Fruit fly (Drosophila melanogaster) whole organism, adult: Measurements from ENCODE around the gene AP-1mu.
A peak's percentile ranks its signal among the peaks of the same experiment; 100 is the strongest.

ENCODE experiments used
- CG11617 ChIP-seq: fragments of 200-800 bp; sonication (Bioruptor generic); optimal IDR thresholded peaks from 2 replicates; lab custom pipeline; 2017; ENCODE audit warnings: mild to moderate bottlenecking, missing biosample characterization, missing genetic modification reagents, missing genetic modification characterization
- CG12768 ChIP-seq: fragments of 200-800 bp; sonication (Bioruptor generic); optimal IDR thresholded peaks from 2 replicates; lab custom pipeline; 2017; ENCODE audit warnings: missing biosample characterization, missing genetic modification characterization, mild to moderate bottlenecking, moderate library complexity, missing genetic modification reagents
- CG14711 ChIP-seq: fragments of 200-800 bp; sonication (Bioruptor generic); optimal IDR thresholded peaks from 2 replicates; lab custom pipeline; 2018; ENCODE audit warnings: missing biosample characterization, mild to moderate bottlenecking, missing genetic modification characterization, moderate library complexity
- CG1620 ChIP-seq: fragments of 200-800 bp; sonication (Bioruptor generic); optimal IDR thresholded peaks from 2 replicates; lab custom pipeline; 2016; ENCODE audit warnings: missing biosample characterization, missing genetic modification characterization
- CG33017 ChIP-seq: fragments of 200-800 bp; sonication (Bioruptor generic); optimal IDR thresholded peaks from 2 replicates; lab custom pipeline; 2018; ENCODE audit warnings: missing biosample characterization, mild to moderate bottlenecking, missing genetic modification characterization, moderate library complexity
- CG5204 ChIP-seq: fragments of 200-800 bp; sonication (Bioruptor generic); optimal IDR thresholded peaks from 2 replicates; lab custom pipeline; 2016; ENCODE audit warnings: missing biosample characterization, missing genetic modification characterization
- CG7045 ChIP-seq: fragments of 200-800 bp; sonication (Bioruptor generic); optimal IDR thresholded peaks from 2 replicates; lab custom pipeline; 2017; ENCODE audit warnings: missing biosample characterization, mild to moderate bottlenecking, missing genetic modification characterization
- CG7101 ChIP-seq: fragments of 200-800 bp; sonication (Bioruptor generic); optimal IDR thresholded peaks from 2 replicates; lab custom pipeline; 2018; ENCODE audit warnings: missing biosample characterization, mild to moderate bottlenecking, missing genetic modification characterization, moderate library complexity
- Clk ChIP-seq: fragments of 200-800 bp; sonication (Bioruptor generic); optimal IDR thresholded peaks from 2 replicates; lab custom pipeline; 2017; ENCODE audit warnings: missing biosample characterization, missing genetic modification characterization
- Crg-1 ChIP-seq: fragments of 200-800 bp; sonication (Bioruptor generic); optimal IDR thresholded peaks from 2 replicates; lab custom pipeline; 2016; ENCODE audit warnings: missing biosample characterization, missing genetic modification characterization
- Hr96 ChIP-seq: fragments of 200-800 bp; sonication (Bioruptor generic); optimal IDR thresholded peaks from 2 replicates; lab custom pipeline; 2016; ENCODE audit warnings: missing biosample characterization, missing genetic modification characterization
- Mnt ChIP-seq: fragments of 200-800 bp; sonication (Bioruptor generic); optimal IDR thresholded peaks from 2 replicates; lab custom pipeline; 2016; ENCODE audit warnings: missing biosample characterization, mild to moderate bottlenecking, missing genetic modification characterization
- bab1 ChIP-seq: fragments of 200-800 bp; sonication (Bioruptor generic); optimal IDR thresholded peaks from 3 replicates; lab custom pipeline; 2019; ENCODE audit warnings: missing biosample characterization, mild to moderate bottlenecking, missing genetic modification characterization, moderate library complexity
- cic ChIP-seq: fragments of 200-800 bp; sonication (Bioruptor generic); optimal IDR thresholded peaks from 2 replicates; lab custom pipeline; 2017; ENCODE audit warnings: missing biosample characterization, mild to moderate bottlenecking, missing genetic modification characterization, moderate library complexity
- cnc ChIP-seq, 2 experiments: fragments of >200 bp; optimal IDR thresholded peaks; 2 replicates each; lab custom pipeline; 2017
- kay ChIP-seq: fragments of 200-800 bp; sonication (Bioruptor generic); peaks from one replicate; lab custom pipeline; 2016; ENCODE audit warnings: missing biosample characterization, missing genetic modification characterization, borderline replicate concordance
- ovo ChIP-seq: fragments of 200-800 bp; sonication (Bioruptor generic); optimal IDR thresholded peaks from 2 replicates; lab custom pipeline; 2016; ENCODE audit warnings: missing biosample characterization, missing genetic modification characterization
- pad ChIP-seq: fragments of 200-800 bp; sonication (Bioruptor generic); optimal IDR thresholded peaks from 3 replicates; lab custom pipeline; 2017; ENCODE audit warnings: missing biosample characterization, missing genetic modification characterization, mild to moderate bottlenecking, moderate library complexity, missing genetic modification reagents
- tj ChIP-seq: fragments of 200-800 bp; sonication (Bioruptor generic); optimal IDR thresholded peaks from 3 replicates; lab custom pipeline; 2017; ENCODE audit warnings: missing biosample characterization, mild to moderate bottlenecking, missing genetic modification characterization, moderate library complexity
- toe ChIP-seq: fragments of 200-800 bp; sonication (Bioruptor generic); optimal IDR thresholded peaks from 2 replicates; lab custom pipeline; 2016; ENCODE audit warnings: missing biosample characterization, missing genetic modification characterization

Gene AP-1mu

DNA sequence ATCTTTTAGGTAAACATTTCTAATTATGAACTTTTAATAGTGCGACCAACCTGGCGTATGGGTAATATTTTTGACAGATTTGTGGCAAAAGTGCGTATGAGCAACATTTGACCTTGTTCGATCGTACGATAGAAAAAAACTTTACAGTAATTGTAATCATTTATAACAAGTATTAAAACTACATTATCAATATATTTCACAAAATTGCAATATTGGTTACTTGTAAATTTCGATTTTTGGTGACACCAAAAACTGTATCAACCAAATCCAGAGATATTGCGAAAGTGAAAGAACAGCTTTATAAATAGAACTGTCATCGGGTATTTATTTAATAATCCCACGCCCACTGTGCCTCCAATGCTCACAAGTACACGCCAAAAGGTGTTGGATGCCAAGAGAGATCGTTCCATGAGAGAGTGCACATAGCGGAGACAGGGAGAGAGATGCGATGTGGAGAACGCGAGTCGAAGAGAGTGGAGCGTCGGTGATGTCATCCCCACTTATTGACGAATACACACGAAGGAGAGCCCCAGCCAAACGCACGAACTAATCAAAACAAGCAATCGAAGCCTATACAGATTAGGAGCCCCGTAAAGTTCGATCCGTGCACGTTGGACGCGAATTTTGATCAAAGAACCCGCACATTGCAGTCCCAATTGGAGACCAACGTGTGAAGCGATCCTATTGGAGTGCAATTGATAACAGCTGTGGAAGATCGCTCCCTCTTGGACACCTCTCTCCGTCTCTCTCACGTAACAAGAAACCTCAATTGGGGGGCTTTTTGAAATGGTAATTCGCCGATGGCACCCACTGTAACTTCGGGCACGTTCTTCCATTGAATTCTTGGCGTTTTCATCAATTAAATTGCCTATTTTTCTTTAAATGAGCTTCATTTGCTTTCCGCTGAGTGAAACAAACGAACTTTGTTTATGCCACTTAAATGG is 25.9 kb downstream of the AP-1mu start:
- TF ChIP-seq cic (GFP tag; lab: Kevin White, UChicago) (peak; percentile 72), CG14711 (tag; lab: Kevin White, UChicago) (peak; percentile 81), kay (GFP tag; lab: Kevin White, UChicago) (peak; percentile 98), Crg-1 (GFP tag; lab: Kevin White, UChicago) (peak; percentile 87), tj (GFP tag; lab: Kevin White, UChicago) (peak; percentile 89), Hr96 (GFP tag; lab: Kevin White, UChicago) (peak; percentile 88), ovo (GFP tag; lab: Kevin White, UChicago) (peak; percentile 57), CG11617 (GFP tag; lab: Kevin White, UChicago) (peak; percentile 99), Mnt (GFP tag; lab: Kevin White, UChicago) (peak; percentile 82), CG1620 (GFP tag; lab: Kevin White, UChicago) (peak; percentile 92), bab1 (peak; percentile 84), CG5204 (GFP tag; lab: Kevin White, UChicago) (peak; percentile 96), Clk (GFP tag; lab: Kevin White, UChicago) (peak; percentile 93), CG7045 (GFP tag; lab: Kevin White, UChicago) (peak; percentile 96), CG12768 (GFP tag; lab: Kevin White, UChicago) (peak; percentile 95), CG7101 (tag; lab: Kevin White, UChicago) (peak; percentile 93), CG33017 (peak; percentile 88), pad (peak; percentile 90), cnc (optimal IDR thresholded peaks at IDR 0.05; lab: Kevin White, UChicago) (peak; percentile 19 to 66), toe (GFP tag; lab: Kevin White, UChicago) (peak; percentile 94)

dm6 chr3R:9532437-9533180 is 26.7 kb downstream of the AP-1mu start, which contains the start of gene by:
by (minus strand) TSS chr3R:9533011.
- peak; percentile 64 for TF ChIP-seq ovo (GFP tag; lab: Kevin White, UChicago)
- TF ChIP-seq Crg-1 (GFP tag; lab: Kevin White, UChicago), result no peak
- peak; percentile 39 for TF ChIP-seq CG12768 (GFP tag; lab: Kevin White, UChicago)
- no peak for TF ChIP-seq CG33017
- peak; percentile 85 for TF ChIP-seq cic (GFP tag; lab: Kevin White, UChicago)
- no peak for TF ChIP-seq Mnt (GFP tag; lab: Kevin White, UChicago)
- no peak for TF ChIP-seq CG7045 (GFP tag; lab: Kevin White, UChicago)
- peak; percentile 56 for TF ChIP-seq kay (GFP tag; lab: Kevin White, UChicago)

DNA sequence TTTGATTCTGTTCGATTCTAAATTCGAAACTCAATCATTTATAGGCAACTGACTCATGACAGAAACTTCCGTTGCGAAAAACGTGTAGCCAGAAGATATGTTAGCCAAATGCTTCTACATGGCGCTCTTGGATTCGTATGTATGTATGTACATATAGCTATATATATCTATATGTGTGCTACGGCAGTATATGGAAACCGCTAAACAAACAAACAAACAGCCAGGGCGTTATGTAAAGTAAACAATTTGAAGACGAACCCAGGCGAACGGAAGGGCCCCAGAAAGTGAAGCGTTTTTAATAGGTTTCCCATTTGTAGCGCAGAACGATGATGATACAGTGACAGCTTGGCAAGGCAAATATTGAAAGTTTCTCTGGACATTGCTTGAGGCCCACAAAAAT is 29.4 kb downstream of the AP-1mu start:
- TF ChIP-seq CG5204 (GFP tag; lab: Kevin White, UChicago), result no peak
- no peak for TF ChIP-seq cic (GFP tag; lab: Kevin White, UChicago)
- peak; percentile 19 for TF ChIP-seq kay (GFP tag; lab: Kevin White, UChicago)
- no peak for TF ChIP-seq tj (GFP tag; lab: Kevin White, UChicago)
- TF ChIP-seq CG14711 (tag; lab: Kevin White, UChicago), result no peak
- TF ChIP-seq pad, result no peak
- TF ChIP-seq CG12768 (GFP tag; lab: Kevin White, UChicago), result no peak
- TF ChIP-seq CG7045 (GFP tag; lab: Kevin White, UChicago), result no peak
- TF ChIP-seq ovo (GFP tag; lab: Kevin White, UChicago), result peak; percentile 68
- no peak for TF ChIP-seq CG11617 (GFP tag; lab: Kevin White, UChicago)

DNA sequence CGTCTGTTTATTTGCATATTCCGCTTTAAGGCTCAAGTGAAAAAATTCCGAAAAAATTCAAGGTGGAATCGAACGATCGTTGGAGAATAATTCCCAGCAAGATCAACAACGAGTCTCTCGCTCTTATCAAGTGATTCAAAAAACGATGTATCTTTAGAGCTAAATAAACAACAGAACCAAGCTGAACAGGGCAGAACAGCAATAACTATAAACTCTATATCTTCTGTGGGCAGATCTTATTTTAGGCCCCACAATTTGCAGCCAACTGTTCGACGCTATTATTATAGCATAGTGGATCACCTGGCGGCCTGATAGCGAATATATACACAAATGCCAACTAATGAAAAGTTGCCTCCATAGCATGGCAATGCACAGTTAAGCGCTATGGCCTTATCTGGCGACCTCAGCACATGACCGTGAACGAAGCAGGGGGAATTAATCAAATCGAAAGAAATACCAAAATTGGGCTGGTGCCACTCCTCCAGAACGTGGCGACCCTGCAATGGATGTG is 29.9 kb downstream of the AP-1mu start:
- TF ChIP-seq Mnt (GFP tag; lab: Kevin White, UChicago) (no peak), CG33017 (peak; percentile 51), CG7045 (GFP tag; lab: Kevin White, UChicago) (peak; percentile 7), CG7101 (tag; lab: Kevin White, UChicago) (peak; percentile 8), Hr96 (GFP tag; lab: Kevin White, UChicago) (no peak), kay (GFP tag; lab: Kevin White, UChicago) (peak; percentile 71), tj (GFP tag; lab: Kevin White, UChicago) (peak; percentile 21)

DNA sequence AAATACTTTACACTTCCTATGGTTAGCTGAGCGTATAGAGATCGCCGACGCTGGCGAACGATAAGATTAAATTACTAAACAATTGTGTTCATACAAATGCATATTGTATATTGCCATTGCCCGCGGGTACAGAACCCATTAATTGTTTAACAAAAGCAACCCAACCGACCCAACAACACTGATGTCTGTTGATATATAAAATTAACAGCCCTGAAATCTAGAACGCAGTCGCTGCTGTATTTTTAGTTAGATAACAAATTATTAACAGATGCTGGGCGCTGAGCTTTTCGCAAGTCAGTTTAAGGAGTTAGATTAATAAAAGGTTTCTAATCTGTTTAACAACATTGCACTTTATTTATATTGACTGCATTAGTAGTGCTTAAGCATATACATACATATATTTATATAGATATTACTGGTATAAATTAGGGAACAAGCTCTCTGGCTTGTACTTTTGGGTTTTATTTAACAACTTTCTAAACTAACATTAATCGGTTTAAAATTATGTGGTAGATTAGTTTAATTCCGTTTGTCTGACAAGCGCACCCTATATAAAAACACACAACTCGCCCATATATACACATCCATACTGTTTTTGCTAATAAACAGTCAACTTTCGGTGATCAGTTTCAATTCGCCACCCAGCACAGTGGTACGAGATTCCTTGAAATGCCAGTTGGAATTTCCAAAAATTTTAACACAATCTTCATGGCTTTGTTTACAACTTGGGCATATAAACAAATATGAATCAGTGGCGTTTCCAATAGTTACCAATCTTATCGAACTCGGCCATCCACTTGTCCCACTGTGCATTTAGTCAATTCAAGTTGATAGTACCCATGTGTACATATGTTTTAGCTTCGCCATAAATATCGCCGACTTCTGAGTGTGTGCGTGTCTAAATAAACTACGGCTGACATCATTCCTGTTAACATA is 31.1 kb downstream of the AP-1mu start:
- TF ChIP-seq CG5204 (GFP tag; lab: Kevin White, UChicago), result no peak
- no peak for TF ChIP-seq toe (GFP tag; lab: Kevin White, UChicago)
- TF ChIP-seq CG7101 (tag; lab: Kevin White, UChicago), result peak; percentile 91
- TF ChIP-seq pad, result peak; percentile 64
- peak; percentile 95 for TF ChIP-seq CG12768 (GFP tag; lab: Kevin White, UChicago)
- TF ChIP-seq ovo (GFP tag; lab: Kevin White, UChicago), result no peak
- peak; percentile 81 for TF ChIP-seq Mnt (GFP tag; lab: Kevin White, UChicago)
- peak; percentile 50 for TF ChIP-seq tj (GFP tag; lab: Kevin White, UChicago)
- TF ChIP-seq cic (GFP tag; lab: Kevin White, UChicago), result peak; percentile 83
- TF ChIP-seq CG7045 (GFP tag; lab: Kevin White, UChicago), result peak; percentile 96
- no peak for TF ChIP-seq Crg-1 (GFP tag; lab: Kevin White, UChicago)
- peak; percentile 14 for TF ChIP-seq CG1620 (GFP tag; lab: Kevin White, UChicago)
- peak; percentile 94 for TF ChIP-seq Hr96 (GFP tag; lab: Kevin White, UChicago)
- peak; percentile 92 for TF ChIP-seq CG33017
- TF ChIP-seq Clk (GFP tag; lab: Kevin White, UChicago), result peak; percentile 90
- TF ChIP-seq CG14711 (tag; lab: Kevin White, UChicago), result peak; percentile 86
- TF ChIP-seq cnc (optimal IDR thresholded peaks at IDR 0.05; lab: Kevin White, UChicago), result no peak
- peak; percentile 91 for TF ChIP-seq kay (GFP tag; lab: Kevin White, UChicago)
- peak; percentile 60 for TF ChIP-seq CG11617 (GFP tag; lab: Kevin White, UChicago)
- TF ChIP-seq bab1, result peak; percentile 40
